Fruit fly (Drosophila melanogaster): ENCODE data around the gene e.

DNA sequence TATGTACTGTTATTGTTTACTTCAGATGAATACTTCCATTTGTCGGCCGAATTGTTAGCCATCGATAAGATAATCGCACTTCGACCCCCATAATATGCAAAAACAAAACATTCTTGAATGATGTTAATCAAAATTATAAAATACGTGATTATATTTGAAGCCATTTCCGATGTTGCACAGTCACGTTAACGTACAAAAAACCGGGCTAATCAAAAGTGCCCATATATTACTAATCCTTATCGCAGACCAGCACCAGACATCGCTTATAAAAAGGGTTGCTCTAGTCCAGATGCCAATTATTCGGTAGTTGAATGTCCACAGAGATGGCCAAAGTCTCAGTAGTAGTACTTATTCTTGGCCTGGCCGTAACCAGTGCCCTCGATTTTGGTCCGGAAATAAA is 5.3 kb upstream of the e start, which contains the start of gene CG5892:
- TF ChIP-seq CG8478 (optimal IDR thresholded peaks at IDR 0.05) (no peak), usp (GFP tag; optimal IDR thresholded peaks at IDR 0.05) (no peak), psq (optimal IDR thresholded peaks at IDR 0.05) (no peak)
